Worm (Caenorhabditis elegans) whole organism, L4 larva: Measurements from ENCODE around the gene nspg-6.

Experiments used
- F10B5.3 ChIP-seq: sonication (generic microtip); optimal IDR thresholded peaks from 2 replicates; lab custom pipeline; 2016; ENCODE audit warnings: mild to moderate bottlenecking, missing genetic modification characterization, missing compliant biosample characterization
- Y48G9A.11 ChIP-seq: fragments of 200-800 bp; sonication (Bioruptor generic); IDR thresholded peaks from 2 replicates; pipeline ENCODE4 v1.3.6; 2022; ENCODE audit warnings: missing genetic modification reagents, missing genetic modification characterization, missing compliant biosample characterization
- ZK337.2 ChIP-seq: fragments of 200-800 bp; sonication (Bioruptor generic); IDR thresholded peaks from 2 replicates; pipeline ENCODE4 v1.3.6; 2022; ENCODE audit warnings: missing genetic modification reagents, missing genetic modification characterization, missing compliant biosample characterization
- ZK546.5 ChIP-seq, 2 experiments: sonication (generic microtip); optimal IDR thresholded peaks; 2 replicates each; lab custom pipeline; 2017; ENCODE audit warnings: missing biosample characterization in 2 of 2, missing genetic modification characterization in 2 of 2
- aha-1 ChIP-seq: fragments of 150-350 bp; peaks from one replicate; lab custom pipeline; 2014; ENCODE audit warnings: missing biosample characterization, missing genetic modification characterization
- attf-4 ChIP-seq: sonication (generic microtip); optimal IDR thresholded peaks from 3 replicates; lab custom pipeline; 2017; ENCODE audit warnings: missing biosample characterization, missing genetic modification characterization
- ceh-28 ChIP-seq: fragments of 150-350 bp; optimal IDR thresholded peaks from 2 replicates; lab custom pipeline; 2014; ENCODE audit warnings: missing biosample characterization, missing genetic modification reagents, missing genetic modification characterization
- ceh-44 ChIP-seq: fragments of 200-800 bp; sonication (Bioruptor generic); IDR thresholded peaks from 2 replicates; pipeline ENCODE4 v1.3.6; 2022; ENCODE audit warnings: missing genetic modification reagents, missing genetic modification characterization, missing compliant biosample characterization
- ceh-62 ChIP-seq: sonication (generic microtip); optimal IDR thresholded peaks from 2 replicates; lab custom pipeline; 2017; ENCODE audit warnings: missing biosample characterization, missing genetic modification characterization
- ces-1 ChIP-seq: fragments of 150-350 bp; sonication (generic microtip); optimal IDR thresholded peaks from 4 replicates; lab custom pipeline; 2014; ENCODE audit warnings: missing biosample characterization, missing genetic modification reagents, missing genetic modification characterization
- duxl-1 ChIP-seq: sonication (generic microtip); optimal IDR thresholded peaks from 2 replicates; lab custom pipeline; 2016; ENCODE audit warnings: mild to moderate bottlenecking, missing genetic modification characterization, moderate library complexity, missing compliant biosample characterization; ENCODE audit not compliant: poor library complexity
- dve-1 ChIP-seq: sonication (generic microtip); optimal IDR thresholded peaks from 2 replicates; lab custom pipeline; 2017; ENCODE audit warnings: antibody characterized with exemption, mild to moderate bottlenecking, missing genetic modification characterization, missing compliant biosample characterization; ENCODE audit not compliant: insufficient read depth
- egl-43 ChIP-seq: fragments of 200-800 bp; sonication (Bioruptor generic); IDR thresholded peaks from 2 replicates; pipeline ENCODE4 v1.3.6; 2022; ENCODE audit warnings: missing genetic modification reagents, missing genetic modification characterization, missing compliant biosample characterization
- fos-1 ChIP-seq: fragments of 150-350 bp; optimal IDR thresholded peaks from 2 replicates; lab custom pipeline; 2014; ENCODE audit warnings: missing biosample characterization, missing genetic modification characterization
- lin-1 ChIP-seq: fragments of 200-800 bp; sonication (Bioruptor generic); IDR thresholded peaks from 2 replicates; pipeline ENCODE4 v1.3.6; 2022; ENCODE audit warnings: missing genetic modification reagents, missing genetic modification characterization, missing compliant biosample characterization
- lin-13 ChIP-seq: fragments of 150-350 bp; optimal IDR thresholded peaks from 2 replicates; lab custom pipeline; 2014; ENCODE audit warnings: missing biosample characterization, missing genetic modification reagents, missing genetic modification characterization
- lin-29 ChIP-seq: fragments of 200-800 bp; sonication (Bioruptor generic); IDR thresholded peaks from 2 replicates; pipeline ENCODE4 v1.3.6; 2022; ENCODE audit warnings: missing genetic modification reagents, missing genetic modification characterization, missing compliant biosample characterization
- lir-3 ChIP-seq: sonication (generic microtip); optimal IDR thresholded peaks from 2 replicates; lab custom pipeline; 2016; ENCODE audit warnings: mild to moderate bottlenecking, missing genetic modification characterization, missing compliant biosample characterization
- madf-5 ChIP-seq, 2 experiments: fragments of 200-800 bp; sonication (Bioruptor generic); IDR thresholded peaks; 2 replicates each; pipeline ENCODE4 v1.3.6; 2022; ENCODE audit warnings: missing compliant biosample characterization in 2 of 2, missing genetic modification characterization in 2 of 2
- mdl-1 ChIP-seq, 2 experiments: fragments of 150-350 bp in 1 of 2; sonication (generic microtip) in 1 of 2; optimal IDR thresholded peaks; 2 replicates each; lab custom pipeline; 2014 to 2017; ENCODE audit warnings: missing biosample characterization in 2 of 2, missing genetic modification characterization in 2 of 2
- mxl-3 ChIP-seq: fragments of 200-800 bp; sonication (Bioruptor generic); optimal IDR thresholded peaks from 2 replicates; lab custom pipeline; 2018; ENCODE audit warnings: mild to moderate bottlenecking, missing genetic modification characterization, missing compliant biosample characterization
- nhr-11 ChIP-seq: fragments of 150-350 bp; optimal IDR thresholded peaks from 2 replicates; lab custom pipeline; 2014; ENCODE audit warnings: missing biosample characterization, missing genetic modification characterization
- nhr-237 ChIP-seq: sonication (generic microtip); optimal IDR thresholded peaks from 2 replicates; lab custom pipeline; 2017; ENCODE audit warnings: missing biosample characterization, missing genetic modification characterization
- nhr-28 ChIP-seq: fragments of 150-350 bp; optimal IDR thresholded peaks from 2 replicates; lab custom pipeline; 2014; ENCODE audit warnings: missing biosample characterization, missing genetic modification characterization
- nhr-42 ChIP-seq: fragments of 200-800 bp; sonication (Bioruptor generic); IDR thresholded peaks from 2 replicates; pipeline ENCODE4 v1.3.6; 2022; ENCODE audit warnings: missing genetic modification characterization, missing compliant biosample characterization
- nhr-6 ChIP-seq: fragments of 150-350 bp; optimal IDR thresholded peaks from 2 replicates; lab custom pipeline; 2014; ENCODE audit warnings: missing biosample characterization, missing genetic modification characterization
- nhr-76 ChIP-seq: fragments of 150-350 bp; optimal IDR thresholded peaks from 2 replicates; lab custom pipeline; 2014; ENCODE audit warnings: missing biosample characterization, missing genetic modification characterization
- pha-4 ChIP-seq, 2 experiments: fragments of 150-350 bp in 1 of 2; fragments of 200-800 bp in 1 of 2; sonication (Bioruptor generic) in 1 of 2; IDR thresholded peaks in 1 of 2; optimal IDR thresholded peaks in 1 of 2; 2 replicates each; pipeline versions ENCODE4 v1.3.6 to Lab custom; 2014 to 2022; ENCODE audit warnings: missing genetic modification characterization in 2 of 2, missing genetic modification reagents in 2 of 2, missing biosample characterization in 1 of 2, missing compliant biosample characterization in 1 of 2
- php-3 ChIP-seq: fragments of 200-800 bp; sonication (Bioruptor generic); IDR thresholded peaks from 2 replicates; pipeline ENCODE4 v1.3.6; 2022; ENCODE audit warnings: missing genetic modification reagents, missing genetic modification characterization, missing compliant biosample characterization
- skn-1 ChIP-seq: fragments of 150-350 bp; optimal IDR thresholded peaks from 2 replicates; lab custom pipeline; 2014; ENCODE audit warnings: missing biosample characterization, missing genetic modification characterization
- spr-3 ChIP-seq: fragments of 200-800 bp; sonication (Bioruptor generic); optimal IDR thresholded peaks from 2 replicates; lab custom pipeline; 2018; ENCODE audit warnings: mild to moderate bottlenecking, missing genetic modification characterization, missing compliant biosample characterization
- unc-130 ChIP-seq: sonication (generic microtip); optimal IDR thresholded peaks from 2 replicates; lab custom pipeline; 2016; ENCODE audit warnings: missing genetic modification reagents, missing genetic modification characterization, missing compliant biosample characterization
- unc-62 ChIP-seq, 3 experiments: fragments of 150-350 bp in 1 of 3; sonication (generic microtip); optimal IDR thresholded peaks in 2 of 3; peaks in 1 of 3; 1 replicate in 1 of 3; 2 replicates in 2 of 3; lab custom pipeline; 2014 to 2017; ENCODE audit warnings: missing biosample characterization in 3 of 3, missing genetic modification characterization in 3 of 3, missing genetic modification reagents in 3 of 3, missing genotype in 1 of 3
- zfp-3 ChIP-seq: fragments of 200-800 bp; sonication (Bioruptor generic); conservative IDR thresholded peaks from 2 replicates; pipeline ENCODE4 v1.3.6; 2022; ENCODE audit warnings: missing genetic modification reagents, missing genetic modification characterization, missing compliant biosample characterization
- zip-11 ChIP-seq: fragments of 200-800 bp; sonication (Bioruptor generic); IDR thresholded peaks from 2 replicates; pipeline ENCODE4 v1.3.6; 2022; ENCODE audit warnings: missing genetic modification characterization, missing compliant biosample characterization
- zip-2 ChIP-seq: fragments of 150-350 bp; optimal IDR thresholded peaks from 2 replicates; lab custom pipeline; 2014; ENCODE audit warnings: missing biosample characterization, missing genetic modification characterization
- ztf-7 ChIP-seq: fragments of 150-350 bp; optimal IDR thresholded peaks from 2 replicates; lab custom pipeline; 2014; ENCODE audit warnings: missing biosample characterization, missing genetic modification characterization

Gene nspg-6

DNA sequence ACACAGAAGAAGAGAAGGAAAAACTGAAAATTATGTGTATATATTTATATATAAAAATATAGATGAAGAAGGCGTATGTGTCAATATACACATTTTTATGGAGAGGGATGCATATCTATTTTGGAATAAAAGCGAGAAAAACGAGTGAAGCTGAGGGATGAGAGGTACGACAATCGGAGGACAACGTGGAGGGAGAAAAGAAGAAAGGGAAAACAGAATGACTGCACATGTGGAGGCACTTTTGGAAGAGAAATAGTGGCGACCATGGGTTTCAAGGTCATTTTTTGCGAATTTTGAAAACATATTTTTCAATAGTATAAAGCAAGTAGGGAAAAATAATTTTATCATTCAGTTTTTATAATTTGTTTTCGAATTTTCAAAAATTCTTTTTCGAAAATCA, 22.2 kb downstream of the nspg-6 start (continued):
- TF ChIP-seq dve-1 (tag; lab: Kevin White, UChicago) (no peak), nhr-76 (no peak), unc-62 (GFP tag; optimal IDR thresholded peaks at IDR 0.05 in 1 of 2; lab: Kevin White, UChicago) (no peak), unc-62 (tag; optimal IDR thresholded peaks at IDR 0.05; lab: Kevin White, UChicago) (no peak), duxl-1 (tag; lab: Kevin White, UChicago) (no peak), ces-1 (GFP tag; lab: Kevin White, UChicago) (no peak), lir-3 (tag; lab: Kevin White, UChicago) (no peak), nhr-28 (tag; lab: Kevin White, UChicago) (peak; percentile 38), ceh-44 (GFP tag; lab: Robert Waterston, UW) (no peak), php-3 (GFP tag; lab: Robert Waterston, UW) (no peak), F10B5.3 (tag; lab: Kevin White, UChicago) (no peak), egl-43 (GFP tag; lab: Robert Waterston, UW) (no peak), ceh-28 (tag; lab: Kevin White, UChicago) (no peak), ZK546.5 (tag; optimal IDR thresholded peaks at IDR 0.05; lab: Kevin White, UChicago) (no peak), mdl-1 (tag; optimal IDR thresholded peaks at IDR 0.05; lab: Kevin White, UChicago) (peak in 1 of 2 experiments; percentile 75), nhr-6 (tag; lab: Kevin White, UChicago) (no peak), Y48G9A.11 (GFP tag; lab: Robert Waterston, UW) (no peak)

DNA sequence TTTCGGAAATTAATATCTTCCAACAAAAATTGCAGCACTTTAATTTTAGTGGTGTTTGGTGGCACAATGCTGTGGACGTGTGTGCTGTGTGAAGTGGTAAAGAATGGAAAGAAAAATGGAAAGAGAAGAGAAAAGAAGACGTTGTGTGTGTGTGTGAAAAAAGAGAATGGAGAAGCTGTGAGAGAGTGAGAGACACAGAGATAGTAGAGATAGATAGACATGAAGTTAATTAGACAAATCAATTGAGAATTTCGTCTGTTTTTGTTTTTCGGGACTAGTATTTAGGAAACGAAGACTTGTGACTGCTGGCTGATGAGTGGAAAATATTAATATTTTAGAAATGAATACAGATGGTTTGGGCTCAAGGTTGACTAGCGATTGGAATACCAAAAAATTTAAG, 23.6 kb downstream of the nspg-6 start:
- peak in 1 of 2 experiments; percentile 52 for TF ChIP-seq unc-62 (GFP tag; optimal IDR thresholded peaks at IDR 0.05 in 1 of 2; lab: Kevin White, UChicago)
- TF ChIP-seq unc-62 (tag; optimal IDR thresholded peaks at IDR 0.05; lab: Kevin White, UChicago) = no peak
- no peak for TF ChIP-seq mxl-3
- TF ChIP-seq, all 104 proteins: peak for 1

DNA sequence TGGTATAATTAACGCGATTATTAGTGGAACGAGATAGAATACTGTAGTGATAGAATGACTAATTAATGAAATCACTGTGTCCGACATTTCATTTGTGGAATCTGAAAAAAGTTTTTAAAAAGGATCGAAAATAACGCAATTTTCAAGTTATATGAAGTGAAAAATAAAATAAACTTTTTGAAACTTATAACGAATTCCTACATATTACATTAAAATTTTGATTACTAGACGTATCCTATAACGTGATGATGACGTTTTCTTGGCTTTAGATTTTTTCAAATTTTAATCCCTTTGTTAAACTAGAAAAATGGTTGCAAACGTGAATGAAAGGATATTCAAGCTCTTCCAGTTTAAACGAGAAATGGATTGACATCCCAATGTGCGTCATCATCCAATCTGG, 24.3 kb downstream of the nspg-6 start, which contains the start of gene algn-11:
algn-11 (minus strand) TSS at position 101 of the 400 bp plus-strand sequence.
- TF ChIP-seq fos-1 (tag; lab: Kevin White, UChicago) = no peak

DNA sequence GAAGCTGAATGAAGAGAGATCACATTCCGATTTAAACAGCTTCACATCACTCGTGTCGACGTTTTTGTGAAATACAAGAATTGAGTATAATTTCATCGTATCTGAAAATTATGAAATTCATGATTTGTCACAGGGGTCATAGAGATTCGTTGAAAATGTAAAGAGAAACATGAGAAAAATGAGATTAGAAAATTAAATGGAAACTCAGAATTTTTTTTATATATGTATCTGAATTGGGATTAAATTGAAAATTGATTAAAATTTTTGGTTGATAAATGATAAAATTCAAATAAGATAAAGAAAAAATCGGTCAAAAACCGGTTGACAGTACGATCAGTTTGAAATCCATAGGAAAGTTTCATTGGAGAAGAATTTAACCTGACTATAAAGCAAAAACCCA, 27.3 kb downstream of the nspg-6 start, which contains the start of gene ykt-6:
ykt-6 (minus strand) TSS at position 101 of the 400 bp plus-strand sequence.
- TF ChIP-seq aha-1 (tag; lab: Kevin White, UChicago) (peak; percentile 28), php-3 (GFP tag; lab: Robert Waterston, UW) (no peak)

DNA sequence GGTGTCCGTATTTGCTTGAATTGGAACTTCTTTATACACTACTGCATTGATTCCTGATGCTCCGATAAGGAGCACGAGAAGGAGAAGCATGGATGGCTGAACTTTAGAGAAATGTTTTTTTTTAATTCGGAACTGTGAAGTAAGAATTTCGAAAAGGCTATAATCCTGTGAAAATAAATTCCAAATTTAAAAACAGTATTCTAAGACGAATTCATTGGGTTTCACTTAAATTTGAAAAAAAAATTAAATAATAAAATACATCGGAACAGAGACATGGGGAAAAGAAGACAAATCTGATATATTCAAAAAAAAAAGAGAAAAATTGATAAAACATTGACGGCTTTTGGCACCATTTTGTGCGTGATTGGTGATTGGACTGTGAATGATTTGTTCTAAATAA, 29.0 kb downstream of the nspg-6 start, which contains the start of gene pho-5:
pho-5 (minus strand) TSS at position 101 of the 400 bp plus-strand sequence.
- no peak for TF ChIP-seq ZK337.2
- no peak for TF ChIP-seq zip-11
- TF ChIP-seq lin-1 (GFP tag; lab: Robert Waterston, UW) = no peak
- TF ChIP-seq nhr-237 = no peak
- no peak for TF ChIP-seq spr-3
- TF ChIP-seq nhr-11 (tag; lab: Kevin White, UChicago) = no peak
- TF ChIP-seq madf-5 (GFP tag; IDR thresholded peaks at IDR 0.05; lab: Robert Waterston, UW) = no peak
- TF ChIP-seq zfp-3 (GFP tag; lab: Robert Waterston, UW) = no peak
- TF ChIP-seq ztf-7 = no peak
- no peak for TF ChIP-seq attf-4 (tag; lab: Kevin White, UChicago)
- no peak for TF ChIP-seq nhr-42 (GFP tag; lab: Robert Waterston, UW)
- TF ChIP-seq unc-130 (GFP tag; lab: Kevin White, UChicago) = no peak
- no peak for TF ChIP-seq lin-13
- TF ChIP-seq skn-1 (tag; lab: Kevin White, UChicago) = no peak
- no peak for TF ChIP-seq ceh-62
- TF ChIP-seq lin-29 = no peak
- TF ChIP-seq aha-1 (tag; lab: Kevin White, UChicago) = no peak
- TF ChIP-seq pha-4 (GFP tag; IDR thresholded peaks at IDR 0.05; lab: Robert Waterston, UW) = no peak
- TF ChIP-seq pha-4 (tag; optimal IDR thresholded peaks at IDR 0.05; lab: Kevin White, UChicago) = no peak
- TF ChIP-seq mxl-3 = no peak
- TF ChIP-seq zip-2 (tag; lab: Kevin White, UChicago) = no peak
